Worm (Caenorhabditis elegans) whole organism, midembryonic: ENCODE measurements around the gene F26G1.2.

Source experiments
- T22C8.4 ChIP-seq: fragments of 200-800 bp; sonication (Bioruptor generic); IDR thresholded peaks from 2 replicates; pipeline ENCODE4 v1.3.6; 2022; ENCODE audit warnings: missing genetic modification characterization, missing compliant biosample characterization
- flt-1 ChIP-seq: fragments of 200-800 bp; sonication (Bioruptor generic); IDR thresholded peaks from 2 replicates; pipeline ENCODE4 v1.3.6; 2022; ENCODE audit warnings: missing genetic modification characterization, missing compliant biosample characterization
- klf-2 ChIP-seq: fragments of 200-800 bp; sonication (Bioruptor generic); conservative IDR thresholded peaks from 2 replicates; pipeline ENCODE4 v1.3.6; 2022; ENCODE audit warnings: missing genetic modification reagents, missing genetic modification characterization, missing compliant biosample characterization
- med-1 ChIP-seq: sonication (generic microtip); optimal IDR thresholded peaks from 2 replicates; lab custom pipeline; 2017; ENCODE audit warnings: missing genetic modification characterization, mild to moderate bottlenecking, missing compliant biosample characterization, antibody characterized with exemption, missing genetic modification reagents; ENCODE audit not compliant: insufficient read depth
- ref-1 ChIP-seq: fragments of 200-800 bp; sonication (Bioruptor generic); conservative IDR thresholded peaks from 2 replicates; pipeline ENCODE4 v1.3.6; 2022; ENCODE audit warnings: missing genetic modification reagents, missing genetic modification characterization, missing compliant biosample characterization
- tab-1 ChIP-seq: fragments of 200-800 bp; sonication (Bioruptor generic); IDR thresholded peaks from 2 replicates; pipeline ENCODE4 v1.3.6; 2022; ENCODE audit warnings: missing genetic modification characterization, missing compliant biosample characterization
- ztf-23 ChIP-seq: fragments of 200-800 bp; sonication (Bioruptor generic); IDR thresholded peaks from 2 replicates; pipeline ENCODE4 v1.3.6; 2022; ENCODE audit warnings: missing genetic modification reagents, missing genetic modification characterization, missing compliant biosample characterization
- ztf-29 ChIP-seq: fragments of 200-800 bp; sonication (Bioruptor generic); IDR thresholded peaks from 2 replicates; pipeline ENCODE4 v1.3.6; 2022; ENCODE audit warnings: missing genetic modification reagents, missing genetic modification characterization, missing compliant biosample characterization

DNA sequence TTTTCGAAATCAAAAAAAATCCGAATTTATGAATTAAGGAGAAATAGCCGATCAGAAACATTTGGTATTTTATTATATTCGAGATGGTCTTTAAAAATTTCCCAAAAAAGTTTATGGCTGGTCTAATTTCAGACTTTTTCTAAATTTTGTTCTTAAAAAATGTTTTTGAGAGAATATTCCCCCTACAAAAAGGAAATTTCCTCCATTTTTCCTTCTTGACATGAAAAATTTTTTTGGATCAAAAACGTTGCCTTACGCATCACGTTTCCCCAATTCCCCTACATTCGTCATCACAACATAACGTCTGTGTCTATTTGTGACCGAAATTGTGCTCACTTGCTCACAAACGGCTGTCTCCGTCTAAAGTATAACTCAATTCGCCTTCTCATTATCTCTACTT, 30.4 kb downstream of the F26G1.2 start:
- no peak for TF ChIP-seq T22C8.4 (GFP tag; lab: Robert Waterston, UW)
- TF ChIP-seq med-1 (GFP tag; lab: Kevin White, UChicago): no peak
- TF ChIP-seq tab-1 (GFP tag; lab: Robert Waterston, UW): no peak
- TF ChIP-seq flt-1 (GFP tag; lab: Robert Waterston, UW): no peak
- no peak for TF ChIP-seq ztf-29 (GFP tag; lab: Robert Waterston, UW)
- TF ChIP-seq klf-2 (GFP tag; lab: Robert Waterston, UW): no peak
- TF ChIP-seq ztf-23 (GFP tag; lab: Robert Waterston, UW): no peak
- no peak for TF ChIP-seq ref-1 (GFP tag; lab: Robert Waterston, UW)
